Fruit fly (Drosophila melanogaster) whole organism: ENCODE measurements around the gene scrt.

Experiments used
- CG8478 ChIP-seq: fragments of >200 bp; optimal IDR thresholded peaks from 2 replicates; lab custom pipeline; 2018; ENCODE audit warnings: inconsistent platforms
- pan ChIP-seq: fragments of >200 bp; optimal IDR thresholded peaks from 2 replicates; lab custom pipeline; 2017

dm6 chr3L:3947301-3947941 is 36.3 kb upstream of the scrt start, which contains the start of gene CG10853:
- TF ChIP-seq pan (lab: Kevin White, UChicago) = no peak
- TF ChIP-seq CG8478 = no peak
